Fruit fly (Drosophila melanogaster) whole organism, embryonic: ENCODE data around the gene Stat92E.

Experiments
- Aef1 ChIP-seq: fragments of 200-800 bp; sonication (Bioruptor generic); IDR thresholded peaks from 3 replicates; pipeline ENCODE4 v1.3.6; 2022; ENCODE audit warnings: missing biosample characterization, missing genetic modification characterization
- Atf6 ChIP-seq: fragments of 200-800 bp; sonication (Bioruptor generic); IDR thresholded peaks from 2 replicates; pipeline ENCODE4 v1.3.6; 2022; ENCODE audit warnings: missing biosample characterization, missing genetic modification characterization
- CG1024 ChIP-seq: fragments of 200-800 bp; sonication (Bioruptor generic); IDR thresholded peaks from 2 replicates; pipeline ENCODE4 v1.3.6; 2022; ENCODE audit warnings: missing biosample characterization, missing genetic modification characterization
- CG10654 ChIP-seq: fragments of 200-800 bp; sonication (Bioruptor generic); optimal IDR thresholded peaks from 2 replicates; lab custom pipeline; 2016; ENCODE audit warnings: missing biosample characterization, missing genetic modification characterization
- CG12236 ChIP-seq: fragments of 200-800 bp; sonication (Bioruptor generic); optimal IDR thresholded peaks from 2 replicates; lab custom pipeline; 2016; ENCODE audit warnings: missing biosample characterization, missing genetic modification characterization
- CG12744 ChIP-seq: fragments of 200-800 bp; sonication (Bioruptor generic); optimal IDR thresholded peaks from 2 replicates; lab custom pipeline; 2016; ENCODE audit warnings: missing biosample characterization, missing genetic modification characterization
- CG14667 ChIP-seq: fragments of 200-800 bp; sonication (Bioruptor generic); IDR thresholded peaks from 2 replicates; pipeline ENCODE4 v1.3.6; 2022; ENCODE audit warnings: missing biosample characterization, missing genetic modification characterization
- CG14710 ChIP-seq: fragments of 200-800 bp; sonication (Bioruptor generic); optimal IDR thresholded peaks from 3 replicates; lab custom pipeline; 2019; ENCODE audit warnings: missing biosample characterization, mild to moderate bottlenecking, missing genetic modification characterization, moderate library complexity
- CG15073 ChIP-seq: fragments of 200-800 bp; sonication (Bioruptor generic); optimal IDR thresholded peaks from 2 replicates; lab custom pipeline; 2016; ENCODE audit warnings: missing biosample characterization, missing genetic modification characterization
- CG1603 ChIP-seq: fragments of 200-800 bp; sonication (Bioruptor generic); optimal IDR thresholded peaks from 2 replicates; lab custom pipeline; 2019; ENCODE audit warnings: missing biosample characterization, mild to moderate bottlenecking, missing genetic modification characterization, moderate library complexity
- CG18599 ChIP-seq: fragments of 200-800 bp; sonication (Bioruptor generic); optimal IDR thresholded peaks from 3 replicates; lab custom pipeline; 2017; ENCODE audit warnings: missing biosample characterization, missing genetic modification characterization, mild to moderate bottlenecking, moderate library complexity, missing genetic modification reagents
- CG2129 ChIP-seq: fragments of 200-800 bp; sonication (Bioruptor generic); IDR thresholded peaks from 2 replicates; pipeline ENCODE4 v1.3.6; 2022; ENCODE audit warnings: missing biosample characterization, missing genetic modification characterization; ENCODE audit not compliant: partially characterized antibody
- CG30431 ChIP-seq: fragments of 200-800 bp; sonication (Bioruptor generic); optimal IDR thresholded peaks from 2 replicates; lab custom pipeline; 2017; ENCODE audit warnings: missing biosample characterization, missing genetic modification characterization
- CG31388 ChIP-seq: fragments of 200-800 bp; sonication (Bioruptor generic); optimal IDR thresholded peaks from 2 replicates; lab custom pipeline; 2016; ENCODE audit warnings: missing biosample characterization, missing genetic modification characterization
- CG3838 ChIP-seq: fragments of 200-800 bp; sonication (Bioruptor generic); optimal IDR thresholded peaks from 3 replicates; lab custom pipeline; 2016; ENCODE audit warnings: missing biosample characterization, missing genetic modification characterization
- CG4424 ChIP-seq: fragments of 200-800 bp; sonication (Bioruptor generic); optimal IDR thresholded peaks from 3 replicates; lab custom pipeline; 2016; ENCODE audit warnings: missing biosample characterization, missing genetic modification characterization
- CG4854 ChIP-seq: fragments of 200-800 bp; sonication (Bioruptor generic); optimal IDR thresholded peaks from 2 replicates; lab custom pipeline; 2016; ENCODE audit warnings: missing biosample characterization, missing genetic modification characterization, inconsistent platforms
- CG6683 ChIP-seq: fragments of 200-800 bp; sonication (Bioruptor generic); optimal IDR thresholded peaks from 2 replicates; lab custom pipeline; 2017; ENCODE audit warnings: missing biosample characterization, mild to moderate bottlenecking, missing genetic modification characterization, missing genetic modification reagents
- CG6854 ChIP-seq: fragments of 200-800 bp; sonication (Bioruptor generic); optimal IDR thresholded peaks from 3 replicates; lab custom pipeline; 2017; ENCODE audit warnings: missing biosample characterization, mild to moderate bottlenecking, missing genetic modification characterization
- CG7556 ChIP-seq: fragments of 200-800 bp; sonication (Bioruptor generic); optimal IDR thresholded peaks from 2 replicates; lab custom pipeline; 2017; ENCODE audit warnings: missing biosample characterization, mild to moderate bottlenecking, missing genetic modification characterization
- CG8765 ChIP-seq: fragments of 200-800 bp; sonication (Bioruptor generic); IDR thresholded peaks from 2 replicates; pipeline ENCODE4 v1.3.6; 2022; ENCODE audit warnings: missing biosample characterization, missing genetic modification characterization
- CG9797 ChIP-seq: fragments of 200-800 bp; sonication (Bioruptor generic); optimal IDR thresholded peaks from 3 replicates; lab custom pipeline; 2018; ENCODE audit warnings: missing biosample characterization, mild to moderate bottlenecking, missing genetic modification characterization
- CG9932 ChIP-seq: fragments of 200-800 bp; sonication (Bioruptor generic); IDR thresholded peaks from 2 replicates; pipeline ENCODE4 v1.3.6; 2022; ENCODE audit warnings: missing biosample characterization, missing genetic modification characterization
- Deaf1 ChIP-seq: fragments of 200-800 bp; optimal IDR thresholded peaks from 3 replicates; lab custom pipeline; 2019; ENCODE audit warnings: missing biosample characterization, mild to moderate bottlenecking, missing genetic modification characterization, moderate library complexity
- Dref ChIP-seq: fragments of 200-800 bp; sonication (Bioruptor generic); IDR thresholded peaks from 2 replicates; pipeline ENCODE4 v1.3.6; 2022; ENCODE audit warnings: missing biosample characterization, missing genetic modification characterization
- Drgx ChIP-seq: fragments of 200-800 bp; sonication (Bioruptor generic); IDR thresholded peaks from 2 replicates; pipeline ENCODE4 v1.3.6; 2022; ENCODE audit warnings: missing biosample characterization, missing genetic modification characterization
- E2f2 ChIP-seq: fragments of 200-800 bp; sonication (Bioruptor generic); IDR thresholded peaks from 2 replicates; pipeline ENCODE4 v1.3.6; 2022; ENCODE audit warnings: missing biosample characterization, missing genetic modification characterization
- Elba2 ChIP-seq: fragments of 200-800 bp; sonication (Bioruptor generic); optimal IDR thresholded peaks from 3 replicates; lab custom pipeline; 2016; ENCODE audit warnings: missing biosample characterization, missing genetic modification characterization
- HHEX ChIP-seq: fragments of 200-800 bp; sonication (Bioruptor generic); optimal IDR thresholded peaks from 3 replicates; lab custom pipeline; 2017; ENCODE audit warnings: missing biosample characterization, mild to moderate bottlenecking, missing genetic modification characterization, missing genetic modification reagents
- HLH54F ChIP-seq: fragments of 200-800 bp; sonication (Bioruptor generic); optimal IDR thresholded peaks from 3 replicates; lab custom pipeline; 2016; ENCODE audit warnings: missing biosample characterization, missing genetic modification characterization
- MESR4 ChIP-seq: fragments of 200-800 bp; sonication (Bioruptor generic); optimal IDR thresholded peaks from 2 replicates; lab custom pipeline; 2018; ENCODE audit warnings: missing biosample characterization, mild to moderate bottlenecking, missing genetic modification characterization, moderate library complexity
- Side ChIP-seq: fragments of 200-800 bp; sonication (Bioruptor generic); optimal IDR thresholded peaks from 2 replicates; lab custom pipeline; 2016; ENCODE audit warnings: missing biosample characterization, missing genetic modification characterization
- Six4 ChIP-seq: fragments of 200-800 bp; sonication (Bioruptor generic); optimal IDR thresholded peaks from 2 replicates; lab custom pipeline; 2016; ENCODE audit warnings: missing biosample characterization, missing genetic modification characterization
- bowl ChIP-seq: fragments of 200-800 bp; sonication (Bioruptor generic); IDR thresholded peaks from 2 replicates; pipeline ENCODE4 v1.3.6; 2022; ENCODE audit warnings: missing biosample characterization, missing genetic modification characterization
- cas ChIP-seq: fragments of 200-800 bp; sonication (Bioruptor generic); IDR thresholded peaks from 2 replicates; pipeline ENCODE4 v1.3.6; 2022; ENCODE audit warnings: missing biosample characterization, missing genetic modification characterization
- caup ChIP-seq: fragments of 200-800 bp; sonication (Bioruptor generic); optimal IDR thresholded peaks from 3 replicates; lab custom pipeline; 2017; ENCODE audit warnings: missing biosample characterization, mild to moderate bottlenecking, missing genetic modification characterization, moderate library complexity; ENCODE audit not compliant: severe bottlenecking
- dm ChIP-seq: fragments of 200-800 bp; sonication (Bioruptor generic); optimal IDR thresholded peaks from 3 replicates; lab custom pipeline; 2016; ENCODE audit warnings: missing biosample characterization, missing genetic modification characterization
- dmrt11E ChIP-seq: fragments of 200-800 bp; sonication (Bioruptor generic); optimal IDR thresholded peaks from 3 replicates; lab custom pipeline; 2018; ENCODE audit warnings: missing biosample characterization, mild to moderate bottlenecking, missing genetic modification characterization, moderate library complexity
- ems ChIP-seq: fragments of 200-800 bp; sonication (Bioruptor generic); optimal IDR thresholded peaks from 3 replicates; lab custom pipeline; 2016; ENCODE audit warnings: missing biosample characterization, missing genetic modification characterization
- gt ChIP-seq: fragments of 200-800 bp; sonication (Bioruptor generic); IDR thresholded peaks from 2 replicates; pipeline ENCODE4 v1.3.6; 2022; ENCODE audit warnings: missing biosample characterization, missing genetic modification characterization
- h ChIP-seq: fragments of >200 bp; optimal IDR thresholded peaks from 2 replicates; lab custom pipeline; 2017
- kah ChIP-seq: fragments of 200-800 bp; sonication (Bioruptor generic); optimal IDR thresholded peaks from 2 replicates; lab custom pipeline; 2018; ENCODE audit warnings: missing biosample characterization, mild to moderate bottlenecking, missing genetic modification characterization
- lab ChIP-seq: fragments of 200-800 bp; sonication (Bioruptor generic); optimal IDR thresholded peaks from 3 replicates; lab custom pipeline; 2017; ENCODE audit warnings: missing biosample characterization, missing genetic modification characterization, mild to moderate bottlenecking, moderate library complexity, missing genetic modification reagents
- lbe ChIP-seq: fragments of 200-800 bp; sonication (Bioruptor generic); optimal IDR thresholded peaks from 2 replicates; lab custom pipeline; 2016; ENCODE audit warnings: missing biosample characterization, mild to moderate bottlenecking, missing genetic modification characterization
- lilli ChIP-seq: fragments of 200-800 bp; sonication (Bioruptor generic); optimal IDR thresholded peaks from 3 replicates; lab custom pipeline; 2016; ENCODE audit warnings: missing biosample characterization, missing genetic modification characterization
- p53 ChIP-seq: fragments of 200-800 bp; sonication (Bioruptor generic); optimal IDR thresholded peaks from 2 replicates; lab custom pipeline; 2016; ENCODE audit warnings: missing biosample characterization, missing genetic modification characterization
- scrt ChIP-seq: fragments of 200-800 bp; sonication (Bioruptor generic); optimal IDR thresholded peaks from 2 replicates; lab custom pipeline; 2018; ENCODE audit warnings: missing biosample characterization, mild to moderate bottlenecking, missing genetic modification characterization, moderate library complexity
- sd ChIP-seq: fragments of 200-800 bp; sonication (Bioruptor generic); optimal IDR thresholded peaks from 3 replicates; lab custom pipeline; 2018; ENCODE audit warnings: missing biosample characterization, mild to moderate bottlenecking, missing genetic modification characterization, moderate library complexity
- stwl ChIP-seq: fragments of 200-800 bp; sonication (Bioruptor generic); optimal IDR thresholded peaks from 3 replicates; lab custom pipeline; 2018; ENCODE audit warnings: missing biosample characterization, mild to moderate bottlenecking, missing genetic modification characterization, moderate library complexity
- sug ChIP-seq: fragments of 200-800 bp; optimal IDR thresholded peaks from 2 replicates; lab custom pipeline; 2019; ENCODE audit warnings: missing biosample characterization, mild to moderate bottlenecking, missing genetic modification characterization, moderate library complexity

Stat92E gene

DNA sequence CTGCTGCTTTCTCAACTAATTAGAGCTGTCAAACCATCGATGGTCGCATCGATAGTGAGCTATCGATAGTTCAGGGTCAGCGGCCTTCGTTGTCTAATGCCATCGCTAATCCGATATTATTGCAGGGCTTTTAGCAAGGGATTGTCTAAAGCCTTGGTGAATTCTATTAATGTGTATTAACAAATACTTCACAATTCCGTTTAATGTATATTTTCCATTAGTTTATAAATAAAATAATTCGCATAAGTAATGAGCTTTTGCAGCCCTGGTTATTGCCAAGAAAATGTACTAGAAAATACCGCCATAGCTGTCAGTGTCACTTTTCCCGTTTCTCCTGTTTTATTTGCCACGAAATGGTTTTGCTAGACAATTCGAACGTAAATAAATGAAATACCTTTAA lies 27.7 kb upstream of the Stat92E start, which contains the start of the genes EloB and Srp14 (continued):
- TF ChIP-seq CG12236: peak; percentile 52
- TF ChIP-seq Drgx (GFP tag; lab: Robert Waterston, UW): peak; percentile 44; the same call in 1 of the 2 replicates

dm6 chr3R:20576789-20577188 lies 24.7 kb upstream of the Stat92E start, which contains the start of the genes TFAM and CG5412:
TFAM (minus strand) TSS chr3R:20577010.
CG5412 (plus strand) TSS chr3R:20577053.
- no peak for TF ChIP-seq Aef1
- peak; percentile 32 for TF ChIP-seq CG9797 (GFP tag; lab: Kevin White, UChicago)
- no peak for TF ChIP-seq dmrt11E (tag; lab: Kevin White, UChicago)
- TF ChIP-seq caup: no peak
- TF ChIP-seq CG6683 (GFP tag; lab: Kevin White, UChicago): no peak
- no peak for TF ChIP-seq Elba2 (GFP tag; lab: Kevin White, UChicago)
- no peak for TF ChIP-seq lbe
- peak; percentile 85 for TF ChIP-seq scrt (GFP tag; lab: Kevin White, UChicago)
- no peak for TF ChIP-seq CG4424 (GFP tag; lab: Kevin White, UChicago)
- TF ChIP-seq HLH54F: no peak
- peak; percentile 55 for TF ChIP-seq stwl
- TF ChIP-seq HHEX (GFP tag; lab: Kevin White, UChicago): no peak
- TF ChIP-seq p53 (GFP tag; lab: Kevin White, UChicago): no peak
- no peak for TF ChIP-seq CG9932 (GFP tag; lab: Robert Waterston, UW)
- TF ChIP-seq CG15073 (GFP tag; lab: Kevin White, UChicago): no peak
- no peak for TF ChIP-seq cas (GFP tag; lab: Robert Waterston, UW)
- TF ChIP-seq CG12744 (GFP tag; lab: Kevin White, UChicago): no peak
- no peak for TF ChIP-seq CG31388 (GFP tag; lab: Kevin White, UChicago)
- TF ChIP-seq ems (GFP tag; lab: Kevin White, UChicago): no peak
- TF ChIP-seq sd: no peak
- peak; percentile 56; the same call in 1 of the 2 replicates for TF ChIP-seq E2f2
- no peak for TF ChIP-seq CG2129 (GFP tag; lab: Robert Waterston, UW)
- peak; percentile 24 for TF ChIP-seq dm (GFP tag; lab: Kevin White, UChicago)
- no peak for TF ChIP-seq CG3838
- TF ChIP-seq gt (GFP tag; lab: Robert Waterston, UW): no peak
- TF ChIP-seq CG1603 (tag; lab: Kevin White, UChicago): peak; percentile 50
- TF ChIP-seq Side (GFP tag; lab: Kevin White, UChicago): no peak
- no peak for TF ChIP-seq sug
- TF ChIP-seq CG30431 (GFP tag; lab: Kevin White, UChicago): no peak
- TF ChIP-seq lab: no peak
- peak; percentile 21 for TF ChIP-seq CG14710 (tag; lab: Kevin White, UChicago)
- no peak for TF ChIP-seq CG18599 (GFP tag; lab: Kevin White, UChicago)
- TF ChIP-seq h (lab: Kevin White, UChicago): no peak
- TF ChIP-seq lilli (GFP tag; lab: Kevin White, UChicago): no peak
- TF ChIP-seq CG1024 (GFP tag; lab: Robert Waterston, UW): no peak
- TF ChIP-seq bowl (GFP tag; lab: Robert Waterston, UW): no peak
- no peak for TF ChIP-seq CG6854 (GFP tag; lab: Kevin White, UChicago)
- TF ChIP-seq CG7556 (GFP tag; lab: Kevin White, UChicago): no peak
- no peak for TF ChIP-seq Six4
- TF ChIP-seq Atf6 (GFP tag; lab: Robert Waterston, UW): no peak
- no peak for TF ChIP-seq CG8765 (GFP tag; lab: Robert Waterston, UW)
- TF ChIP-seq CG4854: no peak
- TF ChIP-seq Deaf1: no peak
- TF ChIP-seq CG14667: no peak
- TF ChIP-seq Dref: peak; percentile 75
- no peak for TF ChIP-seq CG10654 (GFP tag; lab: Kevin White, UChicago)
- TF ChIP-seq kah (GFP tag; lab: Kevin White, UChicago): no peak
- peak; percentile 83 for TF ChIP-seq MESR4 (GFP tag; lab: Kevin White, UChicago)
